Fruit fly (Drosophila melanogaster) whole organism, prepupa: Measurements from ENCODE around the gene CG14667.

Experiments
- CG16779 ChIP-seq: fragments of 200-800 bp; sonication (Bioruptor generic); optimal IDR thresholded peaks from 3 replicates; lab custom pipeline; 2017; ENCODE audit warnings: missing biosample characterization, mild to moderate bottlenecking, missing genetic modification characterization
- CG31627 ChIP-seq: fragments of 200-800 bp; sonication (Bioruptor generic); optimal IDR thresholded peaks from 3 replicates; lab custom pipeline; 2016; ENCODE audit warnings: missing biosample characterization, missing genetic modification characterization
- CG4318 ChIP-seq: fragments of 200-800 bp; sonication (Bioruptor generic); optimal IDR thresholded peaks from 3 replicates; lab custom pipeline; 2017; ENCODE audit warnings: missing biosample characterization, mild to moderate bottlenecking, missing genetic modification characterization
- CG6276 ChIP-seq: fragments of 200-800 bp; sonication (Bioruptor generic); optimal IDR thresholded peaks from 2 replicates; lab custom pipeline; 2017; ENCODE audit warnings: missing biosample characterization, mild to moderate bottlenecking, missing genetic modification characterization
- CG6808 ChIP-seq: fragments of 200-800 bp; sonication (Bioruptor generic); optimal IDR thresholded peaks from 3 replicates; lab custom pipeline; 2017; ENCODE audit warnings: missing biosample characterization, missing genetic modification characterization, mild to moderate bottlenecking, moderate library complexity, missing genetic modification reagents
- Eip78C ChIP-seq: fragments of 200-800 bp; sonication (Bioruptor generic); peaks from one replicate; lab custom pipeline; 2016; ENCODE audit warnings: missing biosample characterization, missing genetic modification characterization
- Hr38 ChIP-seq: sonication (Bioruptor generic); optimal IDR thresholded peaks from 2 replicates; lab custom pipeline; 2016; ENCODE audit warnings: missing biosample characterization, missing genetic modification characterization
- OdsH ChIP-seq: fragments of 200-800 bp; sonication (Bioruptor generic); optimal IDR thresholded peaks from 3 replicates; lab custom pipeline; 2016; ENCODE audit warnings: missing biosample characterization, missing genetic modification characterization
- Sox14 ChIP-seq: fragments of 200-800 bp; sonication (Bioruptor generic); optimal IDR thresholded peaks from 3 replicates; lab custom pipeline; 2016; ENCODE audit warnings: missing biosample characterization, missing genetic modification characterization
- achi ChIP-seq: fragments of 200-800 bp; sonication (Bioruptor generic); optimal IDR thresholded peaks from 3 replicates; lab custom pipeline; 2016; ENCODE audit warnings: missing biosample characterization, missing genetic modification characterization
- cyc ChIP-seq: fragments of 200-800 bp; sonication (Bioruptor generic); optimal IDR thresholded peaks from 3 replicates; lab custom pipeline; 2016; ENCODE audit warnings: missing biosample characterization, missing genetic modification characterization
- esn ChIP-seq: fragments of 200-800 bp; sonication (Bioruptor generic); optimal IDR thresholded peaks from 2 replicates; lab custom pipeline; 2016; ENCODE audit warnings: missing biosample characterization, mild to moderate bottlenecking, missing genetic modification characterization, moderate library complexity
- pdm3 ChIP-seq: fragments of 200-800 bp; sonication (Bioruptor generic); optimal IDR thresholded peaks from 3 replicates; lab custom pipeline; 2016; ENCODE audit warnings: missing biosample characterization, missing genetic modification characterization
- vri ChIP-seq: fragments of 200-800 bp; sonication (Bioruptor generic); optimal IDR thresholded peaks from 3 replicates; lab custom pipeline; 2016; ENCODE audit warnings: missing biosample characterization, mild to moderate bottlenecking, missing genetic modification characterization

- TF ChIP-seq achi (GFP tag; lab: Kevin White, UChicago) (no peak), OdsH (GFP tag; lab: Kevin White, UChicago) (no peak), Eip78C (GFP tag; lab: Kevin White, UChicago) (no peak), esn (GFP tag; lab: Kevin White, UChicago) (no peak), vri (GFP tag; lab: Kevin White, UChicago) (no peak), CG31627 (GFP tag; lab: Kevin White, UChicago) (no peak), Hr38 (no peak), cyc (no peak), CG6808 (GFP tag; lab: Kevin White, UChicago) (no peak), Sox14 (GFP tag; lab: Kevin White, UChicago) (no peak), CG4318 (no peak), CG16779 (tag; lab: Kevin White, UChicago) (no peak), pdm3 (no peak), CG6276 (GFP tag; lab: Kevin White, UChicago) (no peak)
Observed at dm6 chr3R:5376612-5377011, 1.8 kb downstream of the CG14667 start, which contains the start of gene 7B2.
